Worm (Caenorhabditis elegans) whole organism, L4/young adult: ENCODE measurements around the gene tbc-12.

Experiments
- W03F9.2 ChIP-seq: fragments of 150-350 bp; optimal IDR thresholded peaks from 2 replicates; lab custom pipeline; 2014; ENCODE audit warnings: missing biosample characterization, missing genetic modification characterization
- him-1 ChIP-seq: sonication (generic microtip); optimal IDR thresholded peaks from 2 replicates; lab custom pipeline; 2016; ENCODE audit warnings: missing genotype, missing genetic modification reagents, missing genetic modification characterization, missing compliant biosample characterization

- TF ChIP-seq him-1 (no peak), W03F9.2 (tag; lab: Kevin White, UChicago) (no peak)
These were observed 27.7 kb upstream of the tbc-12 start, which contains the start of gene F52H2.5 for ce11 chrX:2559979-2560378.
